Worm (Caenorhabditis elegans): ENCODE measurements around the gene srx-60.

Gene srx-60

DNA sequence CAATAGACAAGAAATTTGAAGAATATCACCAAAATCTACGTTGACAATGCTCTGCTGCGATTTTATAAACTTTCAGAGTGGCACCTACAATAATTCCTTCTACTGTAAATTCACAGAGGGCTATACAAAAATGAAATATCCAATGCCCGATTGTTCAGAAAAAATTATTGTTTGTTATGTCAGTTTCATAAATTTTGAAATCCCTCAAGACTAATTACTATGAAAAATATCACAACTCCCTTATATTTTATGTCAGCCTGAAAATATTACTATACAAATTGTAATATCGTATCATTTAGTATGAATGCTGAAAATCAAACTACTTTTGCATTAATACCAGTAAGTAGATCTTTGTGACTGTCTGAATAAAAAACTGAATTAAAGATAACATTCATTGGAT, at the start of gene srx-60:
TSS of gene srx-60 (plus strand) at position 301 of the 400 bp plus-strand sequence.
- TF ChIP-seq him-1 (tag; optimal IDR thresholded peaks at IDR 0.05) (no peak), W03F9.2 (tag; optimal IDR thresholded peaks at IDR 0.05) (no peak), dao-5 (tag; optimal IDR thresholded peaks at IDR 0.05) (no peak)

ce11 chrV:7352186-7353053, 48.3 kb upstream of the srx-60 start, which contains the start of the genes srh-231 and srh-275:
Gene srh-231, minus strand, starts transcription at chrV:7352236.
Gene srh-275, plus strand, starts transcription at chrV:7353003.
- TF ChIP-seq dao-5 (tag; optimal IDR thresholded peaks at IDR 0.05) (no peak), him-1 (tag; optimal IDR thresholded peaks at IDR 0.05) (no peak), W03F9.2 (tag; optimal IDR thresholded peaks at IDR 0.05) (no peak)

DNA sequence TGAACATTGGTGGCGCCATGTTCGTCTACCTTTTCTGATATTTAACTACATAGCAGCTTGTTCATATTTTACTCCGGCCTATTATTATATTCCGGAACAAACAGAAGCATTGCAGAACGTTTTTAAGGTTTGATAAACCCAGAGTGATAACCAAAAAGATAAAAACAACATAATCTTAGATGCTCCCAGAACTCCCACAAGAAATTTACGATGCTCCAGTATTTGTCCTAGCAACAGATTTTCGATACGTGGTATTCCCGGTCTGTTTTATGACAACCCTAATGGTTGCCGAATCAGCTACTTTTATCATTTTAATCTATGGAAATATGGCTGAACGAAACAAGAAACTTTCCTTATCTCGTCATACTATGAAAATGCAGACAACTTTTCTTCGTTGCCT, 47.1 kb upstream of the srx-60 start:
- TF ChIP-seq him-1 (tag; optimal IDR thresholded peaks at IDR 0.05) (no peak), W03F9.2 (tag; optimal IDR thresholded peaks at IDR 0.05) (no peak), dao-5 (tag; optimal IDR thresholded peaks at IDR 0.05) (no peak)

- TF ChIP-seq W03F9.2 (tag; optimal IDR thresholded peaks at IDR 0.05) (no peak), him-1 (tag; optimal IDR thresholded peaks at IDR 0.05) (no peak), dao-5 (tag; optimal IDR thresholded peaks at IDR 0.05) (no peak)
Measured at ce11 chrV:7355464-7355863, 45.2 kb upstream of the srx-60 start, which contains the start of gene tag-293. Gene tag-293, minus strand, starts transcription at chrV:7355564.

DNA sequence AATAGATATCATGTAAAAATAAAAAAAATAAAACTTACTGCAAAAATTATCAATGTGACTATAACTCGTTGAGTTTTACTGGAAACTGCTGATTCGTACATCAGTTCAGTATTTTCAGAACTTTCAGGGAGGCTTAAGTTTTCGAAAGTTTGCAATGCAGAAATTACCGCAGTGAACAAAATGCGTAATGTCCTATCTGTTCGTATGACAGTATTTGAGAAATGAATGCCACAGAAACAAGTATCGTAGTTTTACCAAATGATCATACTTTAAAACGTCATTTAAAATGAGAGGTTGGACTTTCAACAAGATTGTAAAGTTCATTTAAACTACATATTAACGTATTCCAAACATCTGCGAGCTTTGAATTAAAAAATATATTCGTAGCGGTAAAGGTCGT, 44.0 kb upstream of the srx-60 start, which contains the start of gene C03G6.21:
TSS of gene C03G6.21 (minus strand) at position 101 of the 400 bp plus-strand sequence.
- no peak for TF ChIP-seq him-1 (tag; optimal IDR thresholded peaks at IDR 0.05)
- TF ChIP-seq W03F9.2 (tag; optimal IDR thresholded peaks at IDR 0.05): no peak
- TF ChIP-seq dao-5 (tag; optimal IDR thresholded peaks at IDR 0.05): no peak

ce11 chrV:7357132-7357531, 43.6 kb upstream of the srx-60 start, which contains the start of gene C03G6.6:
Gene C03G6.6, plus strand, starts transcription at chrV:7357432.
- no peak for TF ChIP-seq dao-5 (tag; optimal IDR thresholded peaks at IDR 0.05)

- TF ChIP-seq W03F9.2 (tag; optimal IDR thresholded peaks at IDR 0.05) (no peak), dao-5 (tag; optimal IDR thresholded peaks at IDR 0.05) (no peak), him-1 (tag; optimal IDR thresholded peaks at IDR 0.05) (no peak)
Measured at ce11 chrV:7361673-7362072, 39.0 kb upstream of the srx-60 start, which contains the start of gene cyp-35A1. Gene cyp-35A1, minus strand, starts transcription at chrV:7361773.

DNA sequence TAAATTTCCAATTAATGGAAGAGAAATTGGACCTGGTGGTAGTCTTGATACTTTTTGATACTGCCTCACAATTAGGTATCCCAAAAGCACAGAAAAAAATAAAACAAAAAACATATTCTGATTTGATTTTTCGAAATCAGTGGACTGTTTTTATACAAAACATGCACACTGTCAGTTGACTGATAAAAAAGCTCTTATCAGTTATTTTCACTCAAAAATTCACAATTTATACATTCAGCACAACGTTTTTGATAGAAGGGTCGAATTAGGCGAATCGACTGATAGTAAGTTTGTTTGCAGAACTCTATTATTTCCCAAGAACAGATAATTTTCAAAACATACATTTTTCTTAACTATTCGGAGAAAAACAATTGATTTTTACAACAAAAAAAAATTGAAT, 36.6 kb upstream of the srx-60 start, which contains the start of gene cyp-35A2:
TSS of gene cyp-35A2 (minus strand) at position 124 of the 400 bp plus-strand sequence.
- TF ChIP-seq W03F9.2 (tag; optimal IDR thresholded peaks at IDR 0.05) (no peak), dao-5 (tag; optimal IDR thresholded peaks at IDR 0.05) (no peak), him-1 (tag; optimal IDR thresholded peaks at IDR 0.05) (no peak)

DNA sequence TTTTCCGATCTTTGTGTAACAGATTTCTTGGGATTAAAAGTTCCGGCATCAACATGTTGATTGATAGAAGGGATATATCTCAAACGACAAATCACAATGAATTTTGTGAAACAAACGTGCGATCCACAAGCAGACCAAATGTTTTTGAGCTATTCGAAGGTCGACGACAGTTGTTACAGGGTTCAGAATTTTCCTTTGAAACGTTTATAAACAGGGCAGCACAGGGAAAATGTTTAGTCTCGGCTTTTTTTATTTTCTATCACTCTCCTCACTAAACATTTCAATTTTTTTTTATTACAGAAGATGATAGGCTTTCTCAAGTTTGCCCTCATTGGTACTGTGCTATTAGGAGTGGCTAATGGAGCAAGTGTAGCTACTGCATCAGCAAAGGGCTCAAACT, 35.7 kb upstream of the srx-60 start, which contains the start of gene exc-13:
TSS of gene exc-13 (plus strand) at position 301 of the 400 bp plus-strand sequence.
- TF ChIP-seq W03F9.2 (tag; optimal IDR thresholded peaks at IDR 0.05) (no peak), him-1 (tag; optimal IDR thresholded peaks at IDR 0.05) (no peak), dao-5 (tag; optimal IDR thresholded peaks at IDR 0.05) (no peak)

ce11 chrV:7369578-7369977, 31.1 kb upstream of the srx-60 start, which contains the start of gene srj-14:
Gene srj-14, plus strand, starts transcription at chrV:7369708.
- TF ChIP-seq dao-5 (tag; optimal IDR thresholded peaks at IDR 0.05): no peak
- no peak for TF ChIP-seq W03F9.2 (tag; optimal IDR thresholded peaks at IDR 0.05)
- no peak for TF ChIP-seq him-1 (tag; optimal IDR thresholded peaks at IDR 0.05)

DNA sequence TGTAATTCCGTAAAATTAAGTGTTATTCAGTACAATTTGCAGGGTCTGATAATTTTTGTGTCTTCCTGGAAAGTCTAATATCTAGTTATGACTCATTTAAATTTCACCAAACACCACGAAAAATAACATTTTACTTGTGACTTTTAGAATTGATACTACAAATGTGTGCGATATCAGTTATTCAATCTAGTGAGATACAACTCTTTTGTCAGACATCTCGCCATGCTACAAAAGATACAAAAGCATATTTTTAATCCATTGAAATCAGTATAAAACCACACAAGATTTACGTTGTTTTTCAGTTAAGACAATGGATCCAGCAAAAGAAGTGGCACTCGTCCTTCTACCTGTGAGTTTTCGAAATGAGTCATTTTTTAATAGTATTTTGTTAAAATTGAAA, 26.6 kb upstream of the srx-60 start, which contains the start of gene srx-56:
TSS of gene srx-56 (plus strand) at position 301 of the 400 bp plus-strand sequence.
- TF ChIP-seq dao-5 (tag; optimal IDR thresholded peaks at IDR 0.05): no peak
- TF ChIP-seq him-1 (tag; optimal IDR thresholded peaks at IDR 0.05): no peak
- no peak for TF ChIP-seq W03F9.2 (tag; optimal IDR thresholded peaks at IDR 0.05)

ce11 chrV:7379384-7379783, 21.3 kb upstream of the srx-60 start, which contains the start of gene srsx-24:
Gene srsx-24, minus strand, starts transcription at chrV:7379484.
- TF ChIP-seq him-1 (tag; optimal IDR thresholded peaks at IDR 0.05) (no peak), dao-5 (tag; optimal IDR thresholded peaks at IDR 0.05) (no peak), W03F9.2 (tag; optimal IDR thresholded peaks at IDR 0.05) (no peak)

ce11 chrV:7381008-7381407, 19.7 kb upstream of the srx-60 start, which contains the start of gene C03G6.17:
Gene C03G6.17, minus strand, starts transcription at chrV:7381108.
- TF ChIP-seq dao-5 (tag; optimal IDR thresholded peaks at IDR 0.05) (no peak), W03F9.2 (tag; optimal IDR thresholded peaks at IDR 0.05) (no peak), him-1 (tag; optimal IDR thresholded peaks at IDR 0.05) (no peak)

ce11 chrV:7386052-7386573, 14.6 kb upstream of the srx-60 start, which contains the start of gene srp-6:
Gene srp-6, minus strand, starts transcription at chrV:7386102.
- TF ChIP-seq W03F9.2 (tag; optimal IDR thresholded peaks at IDR 0.05) (no peak), him-1 (tag; optimal IDR thresholded peaks at IDR 0.05) (no peak), dao-5 (tag; optimal IDR thresholded peaks at IDR 0.05) (no peak)
